Worm (Caenorhabditis elegans) whole organism, early embryonic: ENCODE measurements around the gene vha-8.

ENCODE experiments used
- B0310.2 ChIP-seq: sonication (generic microtip); optimal IDR thresholded peaks from 2 replicates; lab custom pipeline; 2016; ENCODE audit warnings: mild to moderate bottlenecking, missing genetic modification characterization, missing compliant biosample characterization
- aly-1 ChIP-seq: sonication (generic microtip); optimal IDR thresholded peaks from 2 replicates; lab custom pipeline; 2016; ENCODE audit warnings: missing genetic modification characterization, missing compliant biosample characterization
- ama-1 ChIP-seq: fragments of 150-350 bp; optimal IDR thresholded peaks from 2 replicates; lab custom pipeline; 2014
- ceh-13 ChIP-seq: fragments of 200-800 bp; sonication (Bioruptor generic); optimal IDR thresholded peaks from 2 replicates; lab custom pipeline; 2018; ENCODE audit warnings: mild to moderate bottlenecking, missing genetic modification characterization, missing compliant biosample characterization
- ceh-36 ChIP-seq: sonication (generic microtip); optimal IDR thresholded peaks from 2 replicates; lab custom pipeline; 2016; ENCODE audit warnings: missing genetic modification characterization, inconsistent platforms, missing compliant biosample characterization
- flt-1 ChIP-seq: fragments of 200-800 bp; sonication (Bioruptor generic); IDR thresholded peaks from 2 replicates; pipeline ENCODE4 v1.3.6; 2022; ENCODE audit warnings: missing genetic modification characterization, missing compliant biosample characterization
- hmg-4 ChIP-seq: fragments of 200-800 bp; sonication (Bioruptor generic); optimal IDR thresholded peaks from 2 replicates; lab custom pipeline; 2018; ENCODE audit warnings: mild to moderate bottlenecking, missing genetic modification characterization, missing compliant biosample characterization
- hnd-1 ChIP-seq: sonication (generic microtip); optimal IDR thresholded peaks from 2 replicates; lab custom pipeline; 2016; ENCODE audit warnings: missing genetic modification characterization, missing compliant biosample characterization
- pes-1 ChIP-seq: fragments of 200-800 bp; sonication (Bioruptor generic); IDR thresholded peaks from 2 replicates; pipeline ENCODE4 v1.3.6; 2022; ENCODE audit warnings: missing genetic modification reagents, missing genetic modification characterization, missing compliant biosample characterization
- sea-1 ChIP-seq: fragments of 200-800 bp; sonication (Bioruptor generic); conservative IDR thresholded peaks from 2 replicates; pipeline ENCODE4 v1.3.6; 2022; ENCODE audit warnings: missing genetic modification characterization, missing compliant biosample characterization
- tbx-11 ChIP-seq: fragments of 200-800 bp; sonication (Bioruptor generic); IDR thresholded peaks from 2 replicates; pipeline ENCODE4 v1.3.6; 2022; ENCODE audit warnings: missing genetic modification characterization, missing compliant biosample characterization
- tbx-37 ChIP-seq: fragments of 200-800 bp; sonication (Bioruptor generic); conservative IDR thresholded peaks from 2 replicates; pipeline ENCODE4 v1.3.6; 2022; ENCODE audit warnings: missing genetic modification reagents, missing genetic modification characterization, missing compliant biosample characterization
- tra-4 ChIP-seq: sonication (generic microtip); optimal IDR thresholded peaks from 2 replicates; lab custom pipeline; 2017; ENCODE audit warnings: missing genetic modification characterization, missing compliant biosample characterization

DNA sequence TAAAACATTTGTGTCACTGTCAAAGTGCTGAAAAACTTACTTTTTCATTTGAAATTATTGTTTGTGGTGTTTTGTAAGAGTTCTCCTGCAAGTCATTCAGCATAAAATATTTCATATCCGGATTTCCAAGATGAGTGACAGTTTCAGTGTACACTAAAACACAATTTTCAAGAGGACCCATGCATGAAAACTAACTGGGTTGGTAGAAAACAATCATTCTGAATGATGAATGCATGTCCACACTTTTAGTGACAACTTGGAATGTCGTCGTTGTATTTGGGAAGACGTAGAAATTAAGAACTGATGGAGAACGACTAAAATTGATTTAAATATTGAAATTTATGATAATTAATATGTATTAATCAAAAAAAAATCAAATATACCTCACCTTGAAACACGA lies 30.8 kb downstream of the vha-8 start:
- TF ChIP-seq pes-1 (GFP tag; lab: Robert Waterston, UW) (no peak), tbx-37 (no peak), hnd-1 (tag; lab: Kevin White, UChicago) (no peak), tbx-11 (GFP tag; lab: Robert Waterston, UW) (no peak), tra-4 (tag; lab: Kevin White, UChicago) (no peak), aly-1 (no peak), ama-1 (no peak), B0310.2 (no peak), hmg-4 (GFP tag; lab: Kevin White, UChicago) (no peak), flt-1 (GFP tag; lab: Robert Waterston, UW) (no peak), ceh-13 (GFP tag; lab: Kevin White, UChicago) (no peak), ceh-36 (tag; lab: Kevin White, UChicago) (no peak), sea-1 (GFP tag; lab: Robert Waterston, UW) (no peak)
